Worm (Caenorhabditis elegans): ENCODE data around the gene Y45G5AL.1.
A peak's percentile ranks its signal among the peaks of the same experiment; 100 is the strongest.

Gene Y45G5AL.1

ce11 chrV:4192688-4193471, 48.6 kb downstream of the Y45G5AL.1 start (continued):
- TF ChIP-seq unc-42 (tag; optimal IDR thresholded peaks at IDR 0.05) (peak; percentile 74), pat-9 (tag; optimal IDR thresholded peaks at IDR 0.05) (no peak), dmd-4 (tag; optimal IDR thresholded peaks at IDR 0.05; ENCODE audit: borderline replicate concordance) (no peak), mec-3 (tag; optimal IDR thresholded peaks at IDR 0.05; ENCODE audit: borderline replicate concordance) (no peak), syd-9 (tag; optimal IDR thresholded peaks at IDR 0.05) (no peak), tbx-2 (tag; optimal IDR thresholded peaks at IDR 0.05) (peak; percentile 10), ceh-31 (tag; optimal IDR thresholded peaks at IDR 0.05) (peak; percentile 73), ceh-18 (tag; optimal IDR thresholded peaks at IDR 0.05) (peak; percentile 4), fkh-10 (GFP tag; optimal IDR thresholded peaks at IDR 0.05) (no peak), hlh-13 (GFP tag; optimal IDR thresholded peaks at IDR 0.05) (no peak), ceh-34 (tag; optimal IDR thresholded peaks at IDR 0.05) (peak; percentile 10), sdc-2 (tag; optimal IDR thresholded peaks at IDR 0.05) (no peak), ttx-3 (tag; optimal IDR thresholded peaks at IDR 0.05) (no peak), K02D7.2 (tag; optimal IDR thresholded peaks at IDR 0.05) (no peak), pha-2 (tag; optimal IDR thresholded peaks at IDR 0.05) (no peak), hlh-15 (tag; optimal IDR thresholded peaks at IDR 0.05) (no peak), unc-3 (GFP tag; conservative IDR thresholded peaks at IDR 0.05) (no peak), unc-3 (tag; optimal IDR thresholded peaks at IDR 0.05) (no peak), ahr-1 (tag; optimal IDR thresholded peaks at IDR 0.05) (no peak), K09A11.1 (tag; optimal IDR thresholded peaks at IDR 0.05; ENCODE audit: insufficient read depth) (no peak), ceh-24 (tag; optimal IDR thresholded peaks at IDR 0.05) (no peak), ceh-48 (tag; optimal IDR thresholded peaks at IDR 0.05) (no peak), dve-1 (tag; optimal IDR thresholded peaks at IDR 0.05) (no peak), gmeb-2 (tag; optimal IDR thresholded peaks at IDR 0.05) (no peak), elt-4 (tag; optimal IDR thresholded peaks at IDR 0.05) (no peak), hlh-30 (tag; optimal IDR thresholded peaks at IDR 0.05; ENCODE audit: insufficient read depth) (no peak), pha-4 (tag; optimal IDR thresholded peaks at IDR 0.05) (no peak), fax-1 (tag; optimal IDR thresholded peaks at IDR 0.05) (peak; percentile 10), hlh-6 (tag; optimal IDR thresholded peaks at IDR 0.05) (no peak), tbx-7 (tag; optimal IDR thresholded peaks at IDR 0.05) (no peak), elt-2 (tag; optimal IDR thresholded peaks at IDR 0.05) (no peak), fkh-6 (tag; optimal IDR thresholded peaks at IDR 0.05) (no peak), ceh-22 (tag; optimal IDR thresholded peaks at IDR 0.05) (no peak), nhr-232 (tag; optimal IDR thresholded peaks at IDR 0.05) (no peak), rnt-1 (tag; optimal IDR thresholded peaks at IDR 0.05) (no peak), F13H6.1 (tag; optimal IDR thresholded peaks at IDR 0.05) (no peak), pros-1 (tag; optimal IDR thresholded peaks at IDR 0.05) (no peak)

- TF ChIP-seq eyg-1 (tag; optimal IDR thresholded peaks at IDR 0.05) = peak; percentile 42
- no peak for TF ChIP-seq lin-11 (tag; optimal IDR thresholded peaks at IDR 0.05)
- TF ChIP-seq tbx-2 (tag; optimal IDR thresholded peaks at IDR 0.05) = peak; percentile 81
- TF ChIP-seq nfya-1 (tag; optimal IDR thresholded peaks at IDR 0.05) = peak; percentile 76
- TF ChIP-seq unc-55 (GFP tag; optimal IDR thresholded peaks at IDR 0.05) = no peak
- peak; percentile 50 for TF ChIP-seq rnt-1 (tag; optimal IDR thresholded peaks at IDR 0.05)
- peak; percentile 83 for TF ChIP-seq ceh-48 (tag; optimal IDR thresholded peaks at IDR 0.05)
- TF ChIP-seq K09A11.1 (tag; optimal IDR thresholded peaks at IDR 0.05; ENCODE audit: insufficient read depth) = peak; percentile 25
- TF ChIP-seq ahr-1 (tag; optimal IDR thresholded peaks at IDR 0.05) = no peak
- TF ChIP-seq pros-1 (tag; optimal IDR thresholded peaks at IDR 0.05) = no peak
- peak; percentile 82 for TF ChIP-seq ceh-31 (tag; optimal IDR thresholded peaks at IDR 0.05)
- peak; percentile 61 for TF ChIP-seq dve-1 (tag; optimal IDR thresholded peaks at IDR 0.05)
- TF ChIP-seq ama-1 (optimal IDR thresholded peaks at IDR 0.05) = no peak
- TF ChIP-seq ttx-3 (tag; optimal IDR thresholded peaks at IDR 0.05) = peak; percentile 40
- no peak for TF ChIP-seq zip-5 (tag; optimal IDR thresholded peaks at IDR 0.05)
- peak; percentile 40 for TF ChIP-seq syd-9 (tag; optimal IDR thresholded peaks at IDR 0.05)
- no peak for TF ChIP-seq fkh-6 (tag; optimal IDR thresholded peaks at IDR 0.05)
- no peak for TF ChIP-seq pag-3 (tag; optimal IDR thresholded peaks at IDR 0.05; ENCODE audit: borderline replicate concordance)
- TF ChIP-seq pqm-1 (tag; optimal IDR thresholded peaks at IDR 0.05) = peak; percentile 17
- TF ChIP-seq unc-42 (tag; optimal IDR thresholded peaks at IDR 0.05) = peak; percentile 66
- peak; percentile 54 for TF ChIP-seq hlh-30 (tag; optimal IDR thresholded peaks at IDR 0.05; ENCODE audit: insufficient read depth)
- TF ChIP-seq ets-4 (tag; optimal IDR thresholded peaks at IDR 0.05) = peak; percentile 39
- TF ChIP-seq nhr-11 (tag; optimal IDR thresholded peaks at IDR 0.05) = no peak
- no peak for TF ChIP-seq dmd-4 (tag; optimal IDR thresholded peaks at IDR 0.05; ENCODE audit: borderline replicate concordance)
- TF ChIP-seq ceh-22 (tag; optimal IDR thresholded peaks at IDR 0.05) = no peak
- peak; percentile 38 for TF ChIP-seq sox-4 (tag; optimal IDR thresholded peaks at IDR 0.05)
- TF ChIP-seq ztf-16 (tag; optimal IDR thresholded peaks at IDR 0.05) = peak; percentile 12
These were observed 50.4 kb downstream of the Y45G5AL.1 start, which contains the start of gene Y45G5AM.9 for ce11 chrV:4194587-4195211. Y45G5AM.9 (minus strand) TSS chrV:4194637.

All from whole organism, late embryonic.